Worm (Caenorhabditis elegans) whole organism, young adult: ENCODE measurements around the gene Y52E8A.6.

Experiments
- B0019.2 ChIP-seq: fragments of 200-800 bp; sonication (Bioruptor generic); conservative IDR thresholded peaks from 2 replicates; pipeline ENCODE4 v1.3.6; 2022; ENCODE audit warnings: missing genetic modification reagents, missing genetic modification characterization, missing compliant biosample characterization
- C06A6.2 ChIP-seq: fragments of 200-800 bp; sonication (Bioruptor generic); conservative IDR thresholded peaks from 2 replicates; pipeline ENCODE4 v1.3.6; 2022; ENCODE audit warnings: missing genetic modification characterization, missing compliant biosample characterization
- F10E7.11 ChIP-seq: sonication (generic microtip); optimal IDR thresholded peaks from 2 replicates; lab custom pipeline; 2017; ENCODE audit warnings: mild to moderate bottlenecking, missing genetic modification characterization, moderate library complexity, missing compliant biosample characterization
- F22D6.2 ChIP-seq: sonication (generic microtip); optimal IDR thresholded peaks from 2 replicates; lab custom pipeline; 2016; ENCODE audit warnings: mild to moderate bottlenecking, missing genetic modification characterization, missing compliant biosample characterization
- F49E8.2 ChIP-seq: sonication (generic microtip); optimal IDR thresholded peaks from 3 replicates; lab custom pipeline; 2017; ENCODE audit warnings: missing genetic modification characterization, mild to moderate bottlenecking, missing compliant biosample characterization, antibody characterized with exemption, moderate library complexity; ENCODE audit not compliant: insufficient read depth
- F52B5.7 ChIP-seq: sonication (generic microtip); optimal IDR thresholded peaks from 2 replicates; lab custom pipeline; 2016; ENCODE audit warnings: mild to moderate bottlenecking, missing genetic modification characterization, missing compliant biosample characterization
- K12H6.12 ChIP-seq: fragments of 200-800 bp; sonication (Bioruptor generic); optimal IDR thresholded peaks from 2 replicates; lab custom pipeline; 2018; ENCODE audit warnings: mild to moderate bottlenecking, missing genetic modification characterization, missing compliant biosample characterization
- T26A5.8 ChIP-seq: sonication (generic microtip); optimal IDR thresholded peaks from 2 replicates; lab custom pipeline; 2016; ENCODE audit warnings: missing genetic modification characterization, missing compliant biosample characterization
- Y53F4B.3 ChIP-seq: fragments of 200-800 bp; sonication (Bioruptor generic); IDR thresholded peaks from 2 replicates; pipeline ENCODE4 v1.3.6; 2022; ENCODE audit warnings: missing genetic modification reagents, missing genetic modification characterization, missing compliant biosample characterization
- Y53G8AR.9 ChIP-seq: fragments of 200-800 bp; sonication (Bioruptor generic); conservative IDR thresholded peaks from 2 replicates; pipeline ENCODE4 v1.3.6; 2022; ENCODE audit warnings: missing genetic modification reagents, missing genetic modification characterization, missing compliant biosample characterization
- Y56A3A.18 ChIP-seq: fragments of 200-800 bp; sonication (Bioruptor generic); IDR thresholded peaks from 2 replicates; pipeline ENCODE4 v1.3.6; 2022; ENCODE audit warnings: missing genetic modification reagents, missing genetic modification characterization, missing compliant biosample characterization
- Y67H2A.10 ChIP-seq: fragments of 200-800 bp; sonication (Bioruptor generic); conservative IDR thresholded peaks from 2 replicates; pipeline ENCODE4 v1.3.6; 2022; ENCODE audit warnings: missing genetic modification reagents, missing genetic modification characterization, missing compliant biosample characterization
- akir-1 ChIP-seq: fragments of 200-800 bp; sonication (Bioruptor generic); optimal IDR thresholded peaks from 2 replicates; lab custom pipeline; 2018; ENCODE audit warnings: mild to moderate bottlenecking, missing genetic modification characterization, moderate library complexity, missing compliant biosample characterization
- aptf-2 ChIP-seq: fragments of 200-800 bp; sonication (Bioruptor generic); conservative IDR thresholded peaks from 2 replicates; pipeline ENCODE4 v1.3.6; 2022; ENCODE audit warnings: missing genetic modification reagents, missing genetic modification characterization, missing compliant biosample characterization
- aptf-3 ChIP-seq: fragments of 200-800 bp; sonication (Bioruptor generic); IDR thresholded peaks from 2 replicates; pipeline ENCODE4 v1.3.6; 2022; ENCODE audit warnings: missing genetic modification characterization, missing compliant biosample characterization
- attf-5 ChIP-seq: fragments of 200-800 bp; sonication (Bioruptor generic); optimal IDR thresholded peaks from 2 replicates; lab custom pipeline; 2018; ENCODE audit warnings: mild to moderate bottlenecking, missing genetic modification characterization, missing compliant biosample characterization
- ccch-3 ChIP-seq: fragments of 200-800 bp; sonication (Bioruptor generic); optimal IDR thresholded peaks from 2 replicates; lab custom pipeline; 2018; ENCODE audit warnings: mild to moderate bottlenecking, missing genetic modification characterization, missing compliant biosample characterization
- cebp-1 ChIP-seq, 2 experiments: fragments of 200-800 bp in 1 of 2; sonication (Bioruptor generic) in 1 of 2; sonication (generic microtip) in 1 of 2; IDR thresholded peaks in 1 of 2; optimal IDR thresholded peaks in 1 of 2; 2 replicates each; pipeline versions ENCODE4 v1.3.6 to Lab custom; 2017 to 2022; ENCODE audit warnings: missing compliant biosample characterization in 2 of 2, missing genetic modification characterization in 2 of 2, mild to moderate bottlenecking in 1 of 2, missing genetic modification reagents in 1 of 2, moderate library complexity in 1 of 2
- ceh-27 ChIP-seq: fragments of 200-800 bp; sonication (Bioruptor generic); optimal IDR thresholded peaks from 2 replicates; lab custom pipeline; 2018; ENCODE audit warnings: mild to moderate bottlenecking, missing genetic modification characterization, moderate library complexity, missing compliant biosample characterization
- chd-7 ChIP-seq: sonication (generic microtip); optimal IDR thresholded peaks from 2 replicates; lab custom pipeline; 2016; ENCODE audit warnings: mild to moderate bottlenecking, missing genetic modification characterization, moderate library complexity, missing compliant biosample characterization
- dpl-1 ChIP-seq: fragments of 150-350 bp; optimal IDR thresholded peaks from 2 replicates; lab custom pipeline; 2014; ENCODE audit warnings: missing biosample characterization, missing genetic modification reagents, missing genetic modification characterization
- efl-1 ChIP-seq: fragments of 150-350 bp; optimal IDR thresholded peaks from 2 replicates; lab custom pipeline; 2014; ENCODE audit warnings: missing biosample characterization, missing genetic modification reagents, missing genetic modification characterization
- ekl-4 ChIP-seq: fragments of 200-800 bp; sonication (Bioruptor generic); IDR thresholded peaks from 2 replicates; pipeline ENCODE4 v1.3.6; 2022; ENCODE audit warnings: missing genetic modification reagents, missing genetic modification characterization, missing compliant biosample characterization
- him-1 ChIP-seq: sonication (generic microtip); optimal IDR thresholded peaks from 2 replicates; lab custom pipeline; 2016; ENCODE audit warnings: missing genotype, missing genetic modification reagents, missing genetic modification characterization, missing compliant biosample characterization
- hlh-12 ChIP-seq: sonication (generic microtip); optimal IDR thresholded peaks from 2 replicates; lab custom pipeline; 2016; ENCODE audit warnings: missing genetic modification characterization, missing compliant biosample characterization
- hlh-26 ChIP-seq: fragments of 200-800 bp; sonication (Bioruptor generic); conservative IDR thresholded peaks from 2 replicates; pipeline ENCODE4 v1.3.6; 2022; ENCODE audit warnings: missing genetic modification reagents, missing genetic modification characterization, missing compliant biosample characterization
- hmg-1.2 ChIP-seq: fragments of 200-800 bp; sonication (Bioruptor generic); IDR thresholded peaks from 2 replicates; pipeline ENCODE4 v1.3.6; 2022; ENCODE audit warnings: missing genetic modification reagents, missing genetic modification characterization, missing compliant biosample characterization
- hsf-1 ChIP-seq: fragments of 200-800 bp; sonication (Bioruptor generic); IDR thresholded peaks from 2 replicates; pipeline ENCODE4 v1.3.6; 2022; ENCODE audit warnings: missing genetic modification reagents, missing genetic modification characterization, missing compliant biosample characterization
- lin-26 ChIP-seq: fragments of 200-800 bp; sonication (Bioruptor generic); IDR thresholded peaks from 2 replicates; pipeline ENCODE4 v1.3.6; 2022; ENCODE audit warnings: missing genetic modification reagents, missing genetic modification characterization, missing compliant biosample characterization
- lin-35 ChIP-seq, 3 experiments: fragments of 150-350 bp in 2 of 3; sonication (generic microtip) in 1 of 3; optimal IDR thresholded peaks; 2 replicates each; lab custom pipeline; 2014 to 2018; ENCODE audit warnings: missing biosample characterization in 3 of 3, missing genetic modification characterization in 3 of 3, missing genetic modification reagents in 3 of 3
- lin-54 ChIP-seq: fragments of 200-800 bp; sonication (Bioruptor generic); optimal IDR thresholded peaks from 2 replicates; lab custom pipeline; 2018; ENCODE audit warnings: mild to moderate bottlenecking, missing genetic modification characterization, missing compliant biosample characterization
- lsl-1 ChIP-seq: fragments of 200-800 bp; sonication (Bioruptor generic); optimal IDR thresholded peaks from 2 replicates; lab custom pipeline; 2018; ENCODE audit warnings: mild to moderate bottlenecking, missing genetic modification characterization, moderate library complexity, missing compliant biosample characterization
- lsy-27 ChIP-seq: sonication (generic microtip); optimal IDR thresholded peaks from 2 replicates; lab custom pipeline; 2017; ENCODE audit warnings: missing genetic modification characterization, mild to moderate bottlenecking, missing compliant biosample characterization, antibody characterized with exemption, missing genotype, borderline replicate concordance; ENCODE audit not compliant: insufficient read depth
- madf-10 ChIP-seq: sonication (generic microtip); optimal IDR thresholded peaks from 2 replicates; lab custom pipeline; 2016; ENCODE audit warnings: mild to moderate bottlenecking, missing genetic modification characterization, missing compliant biosample characterization
- madf-3 ChIP-seq: fragments of 200-800 bp; sonication (Bioruptor generic); IDR thresholded peaks from 2 replicates; pipeline ENCODE4 v1.3.6; 2022; ENCODE audit warnings: missing genetic modification reagents, missing genetic modification characterization, missing compliant biosample characterization
- nfyb-1 ChIP-seq: fragments of 200-800 bp; sonication (Bioruptor generic); IDR thresholded peaks from 2 replicates; pipeline ENCODE4 v1.3.6; 2022; ENCODE audit warnings: missing genetic modification reagents, missing genetic modification characterization, missing compliant biosample characterization
- nhr-179 ChIP-seq: sonication (generic microtip); optimal IDR thresholded peaks from 2 replicates; lab custom pipeline; 2016; ENCODE audit warnings: mild to moderate bottlenecking, missing genetic modification characterization, missing compliant biosample characterization
- pha-4 ChIP-seq: fragments of 150-350 bp; sonication (generic microtip); optimal IDR thresholded peaks from 2 replicates; lab custom pipeline; 2014; ENCODE audit warnings: missing biosample characterization, missing genetic modification reagents, missing genetic modification characterization
- rec-8 ChIP-seq, 2 experiments: sonication (generic microtip); optimal IDR thresholded peaks; 2 replicates each; lab custom pipeline; 2016; ENCODE audit warnings: mild to moderate bottlenecking in 2 of 2, missing genetic modification characterization in 2 of 2, missing genetic modification reagents in 2 of 2, missing genotype in 2 of 2, missing biosample characterization in 1 of 2, missing compliant biosample characterization in 1 of 2, moderate library complexity in 1 of 2
- rpc-1 ChIP-seq, 2 experiments: fragments of 150-350 bp in 1 of 2; sonication (generic microtip) in 1 of 2; optimal IDR thresholded peaks; 2 replicates each; lab custom pipeline; 2014 to 2018; ENCODE audit warnings: missing biosample characterization in 1 of 2, missing genetic modification characterization in 1 of 2, missing genetic modification reagents in 1 of 2, missing genotype in 1 of 2
- sdz-38 ChIP-seq: sonication (generic microtip); optimal IDR thresholded peaks from 2 replicates; lab custom pipeline; 2016; ENCODE audit warnings: missing genotype, missing genetic modification characterization, missing compliant biosample characterization
- snpc-3.4 ChIP-seq: sonication (generic microtip); optimal IDR thresholded peaks from 2 replicates; lab custom pipeline; 2017; ENCODE audit warnings: missing genetic modification characterization, mild to moderate bottlenecking, missing compliant biosample characterization, antibody characterized with exemption, moderate library complexity, missing genotype, missing genetic modification reagents
- somi-1 ChIP-seq: fragments of 200-800 bp; sonication (Bioruptor generic); optimal IDR thresholded peaks from 2 replicates; lab custom pipeline; 2018; ENCODE audit warnings: mild to moderate bottlenecking, missing genetic modification characterization, missing compliant biosample characterization
- unc-130 ChIP-seq: sonication (generic microtip); optimal IDR thresholded peaks from 2 replicates; lab custom pipeline; 2016; ENCODE audit warnings: missing genetic modification reagents, missing genetic modification characterization, missing compliant biosample characterization
- xnd-1 ChIP-seq: sonication (generic microtip); optimal IDR thresholded peaks from 2 replicates; lab custom pipeline; 2016; ENCODE audit warnings: missing genotype, missing genetic modification reagents, missing genetic modification characterization, missing compliant biosample characterization
- ztf-22 ChIP-seq: fragments of 200-800 bp; sonication (Bioruptor generic); optimal IDR thresholded peaks from 2 replicates; lab custom pipeline; 2018; ENCODE audit warnings: mild to moderate bottlenecking, missing genetic modification characterization, moderate library complexity, missing compliant biosample characterization

Y52E8A.6 gene

DNA sequence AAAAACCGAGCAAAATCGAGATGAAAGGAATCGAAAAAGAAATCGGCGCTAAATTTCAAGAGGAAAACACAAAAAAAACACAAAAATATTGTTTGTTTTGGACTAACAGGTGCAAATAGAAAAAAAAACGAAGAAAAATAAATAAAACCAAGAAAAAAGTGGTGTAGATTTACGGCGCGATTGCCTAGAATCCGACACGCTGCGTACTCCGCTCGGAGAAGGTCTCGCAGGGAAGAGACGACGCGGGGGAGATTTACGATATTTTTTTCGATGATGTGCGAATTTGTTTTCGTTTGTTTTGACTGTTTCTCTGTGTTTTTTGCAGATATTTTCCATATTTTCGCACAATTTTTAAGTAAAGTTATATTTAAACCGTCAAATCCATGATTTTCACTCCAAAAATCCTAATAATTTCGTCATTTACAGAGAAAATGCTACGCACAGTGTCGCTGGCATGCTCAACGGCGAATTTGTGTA is 20.5 kb downstream of the Y52E8A.6 start, which contains the start of gene sco-1 (continued):
- TF ChIP-seq Y53F4B.3, result peak; percentile 58; the same call in 1 of the 2 replicates
- 0 out of 2 replicates have a peak, but pooled peaks have one; percentile 30 for TF ChIP-seq lin-26 (GFP tag; lab: Robert Waterston, UW)
- peak; percentile 78 for TF ChIP-seq somi-1 (GFP tag; lab: Kevin White, UChicago)
- TF ChIP-seq ceh-27 (GFP tag; lab: Kevin White, UChicago), result peak; percentile 98
- TF ChIP-seq him-1 (tag; lab: Kevin White, UChicago), result peak; percentile 13
- TF ChIP-seq lin-35 (GFP tag; optimal IDR thresholded peaks at IDR 0.05; lab: Kevin White, UChicago), result peak; percentile 19 to 88 (median 28)
- TF ChIP-seq F22D6.2 (tag; lab: Kevin White, UChicago), result peak; percentile 24
- TF ChIP-seq lin-54 (GFP tag; lab: Kevin White, UChicago), result peak; percentile 80
- TF ChIP-seq F52B5.7 (tag; lab: Kevin White, UChicago), result no peak
- TF ChIP-seq chd-7 (tag; lab: Kevin White, UChicago), result peak; percentile 56
- peak; percentile 96 for TF ChIP-seq pha-4
- TF ChIP-seq T26A5.8 (tag; lab: Kevin White, UChicago), result no peak
- TF ChIP-seq Y56A3A.18 (GFP tag; lab: Robert Waterston, UW), result 0 out of 2 replicates have a peak, but pooled peaks have one; percentile 79
- no peak for TF ChIP-seq lsy-27
- peak; percentile 79 for TF ChIP-seq ekl-4 (GFP tag; lab: Robert Waterston, UW)
- TF ChIP-seq nhr-179 (tag; lab: Kevin White, UChicago), result no peak
- TF ChIP-seq ccch-3 (GFP tag; lab: Kevin White, UChicago), result peak; percentile 55
- peak; percentile 89 for TF ChIP-seq attf-5
- peak; percentile 83 for TF ChIP-seq C06A6.2 (GFP tag; lab: Robert Waterston, UW)
- TF ChIP-seq unc-130, result peak; percentile 77
- peak; percentile 61; the same call in 1 of the 2 replicates for TF ChIP-seq hsf-1
- TF ChIP-seq madf-3, result peak; percentile 90
- peak; percentile 68 for TF ChIP-seq hmg-1.2
- peak; percentile 1 for TF ChIP-seq F49E8.2 (tag; lab: Kevin White, UChicago)
- TF ChIP-seq efl-1 (GFP tag; lab: Kevin White, UChicago), result peak; percentile 59
- no peak for TF ChIP-seq aptf-3 (GFP tag; lab: Robert Waterston, UW)
- TF ChIP-seq madf-10, result peak; percentile 75
- TF ChIP-seq cebp-1 (GFP tag; IDR thresholded peaks at IDR 0.05; lab: Robert Waterston, UW), result peak; percentile 70
- peak; percentile 84 for TF ChIP-seq cebp-1 (tag; optimal IDR thresholded peaks at IDR 0.05; lab: Kevin White, UChicago)
- TF ChIP-seq nfyb-1, result peak; percentile 95
- TF ChIP-seq Y67H2A.10, result peak; percentile 72; the same call in 1 of the 2 replicates
- no peak for TF ChIP-seq hlh-12 (tag; lab: Kevin White, UChicago)
- no peak for TF ChIP-seq rpc-1 (optimal IDR thresholded peaks at IDR 0.05; lab: Kevin White, UChicago)
- no peak for TF ChIP-seq rpc-1 (tag; optimal IDR thresholded peaks at IDR 0.05; lab: Kevin White, UChicago)
- peak; percentile 83 for TF ChIP-seq K12H6.12 (tag; lab: Kevin White, UChicago)
- peak in 1 of 2 experiments; percentile 61 for TF ChIP-seq rec-8 (tag; optimal IDR thresholded peaks at IDR 0.05; lab: Kevin White, UChicago)
- peak; percentile 54 for TF ChIP-seq xnd-1
- TF ChIP-seq F10E7.11 (tag; lab: Kevin White, UChicago), result no peak
- TF ChIP-seq aptf-2 (GFP tag; lab: Robert Waterston, UW), result peak; percentile 86
- peak; percentile 99 for TF ChIP-seq B0019.2
- peak; percentile 53 for TF ChIP-seq akir-1
- peak; percentile 73 for TF ChIP-seq snpc-3.4
- peak; percentile 64 for TF ChIP-seq dpl-1 (GFP tag; lab: Kevin White, UChicago)
- TF ChIP-seq hlh-26 (GFP tag; lab: Robert Waterston, UW), result no peak
- peak; percentile 79 for TF ChIP-seq lsl-1 (GFP tag; lab: Kevin White, UChicago)
- TF ChIP-seq sdz-38 (tag; lab: Kevin White, UChicago), result no peak
- TF ChIP-seq ztf-22 (GFP tag; lab: Kevin White, UChicago), result no peak
- TF ChIP-seq Y53G8AR.9 (GFP tag; lab: Robert Waterston, UW), result peak; percentile 94
